Fruit fly (Drosophila melanogaster): ENCODE measurements around the gene CG33654.

CG33654 gene

dm6 chr3R:9573812-9574587 lies 9.0 kb downstream of the CG33654 start, which contains the start of gene CG9399 (continued):
- TF ChIP-seq fd85E (GFP tag; optimal IDR thresholded peaks at IDR 0.05) = peak; percentile 81
- peak; percentile 94 for TF ChIP-seq vri (GFP tag; optimal IDR thresholded peaks at IDR 0.05)
- TF ChIP-seq dsx (GFP tag; optimal IDR thresholded peaks at IDR 0.05; ENCODE audit: poor library complexity, severe bottlenecking) = peak; percentile 95
- TF ChIP-seq CG4318 (GFP tag; optimal IDR thresholded peaks at IDR 0.05) = peak; percentile 97
- TF ChIP-seq CG11902 (GFP tag; optimal IDR thresholded peaks at IDR 0.05) = peak; percentile 93
- peak; percentile 98 for TF ChIP-seq Hr4 (GFP tag; optimal IDR thresholded peaks at IDR 0.05)
- TF ChIP-seq Eip75B (GFP tag; optimal IDR thresholded peaks at IDR 0.05) = peak; percentile 96
- peak; percentile 95 for TF ChIP-seq CG8319 (GFP tag; optimal IDR thresholded peaks at IDR 0.05)
- TF ChIP-seq Gug (GFP tag; IDR thresholded peaks at IDR 0.05) = peak; percentile 97
- peak; percentile 91 for TF ChIP-seq CG9139 (GFP tag; optimal IDR thresholded peaks at IDR 0.05)
- TF ChIP-seq CG8119 (GFP tag; IDR thresholded peaks at IDR 0.05) = peak; percentile 97
- peak; percentile 99 for TF ChIP-seq CG6163 (GFP tag; IDR thresholded peaks at IDR 0.05)
- peak; percentile 96 for TF ChIP-seq topi (GFP tag; optimal IDR thresholded peaks at IDR 0.05)
- TF ChIP-seq Ets96B (tag; optimal IDR thresholded peaks at IDR 0.05) = peak; percentile 98
- peak; percentile 91 for TF ChIP-seq CG6808 (GFP tag; optimal IDR thresholded peaks at IDR 0.05)
- TF ChIP-seq achi (GFP tag; optimal IDR thresholded peaks at IDR 0.05) = peak; percentile 97
- peak; percentile 93 for TF ChIP-seq CG1621 (tag; optimal IDR thresholded peaks at IDR 0.05)

dm6 chr3R:9572929-9573811 lies 9.9 kb downstream of the CG33654 start:
- TF ChIP-seq eg (GFP tag; IDR thresholded peaks at IDR 0.05) (0 out of 3 replicates have a peak, but pooled peaks have one; percentile 23), ss (GFP tag; optimal IDR thresholded peaks at IDR 0.05) (no peak), Met (GFP tag; optimal IDR thresholded peaks at IDR 0.05) (no peak), CG1621 (tag; optimal IDR thresholded peaks at IDR 0.05) (peak; percentile 11), vri (GFP tag; optimal IDR thresholded peaks at IDR 0.05) (peak; percentile 61)

- TF ChIP-seq pdm3 (GFP tag; optimal IDR thresholded peaks at IDR 0.05) (no peak), Smox (GFP tag; optimal IDR thresholded peaks at IDR 0.05) (no peak), CG16779 (tag; optimal IDR thresholded peaks at IDR 0.05) (no peak), CG31627 (GFP tag; optimal IDR thresholded peaks at IDR 0.05) (no peak), CG8319 (GFP tag; optimal IDR thresholded peaks at IDR 0.05) (no peak)
Observed at dm6 chr3R:9571523-9571922, 11.5 kb downstream of the CG33654 start, which contains the start of gene CG9396. Gene CG9396, minus strand, starts transcription at chr3R:9571623.

- peak; percentile 80 for TF ChIP-seq vri (GFP tag; optimal IDR thresholded peaks at IDR 0.05)
- no peak for TF ChIP-seq CG11762 (GFP tag; optimal IDR thresholded peaks at IDR 0.05; ENCODE audit: insufficient read depth)
Observed at dm6 chr3R:9570657-9571056, 12.4 kb downstream of the CG33654 start.

dm6 chr3R:9570114-9570513 lies 12.9 kb downstream of the CG33654 start, which contains the start of gene CG16790:
Gene CG16790, minus strand, starts transcription at chr3R:9570214.
- TF ChIP-seq CG16779 (tag; optimal IDR thresholded peaks at IDR 0.05) = no peak
- no peak for TF ChIP-seq salr (GFP tag; optimal IDR thresholded peaks at IDR 0.05)
- no peak for TF ChIP-seq CG6808 (GFP tag; optimal IDR thresholded peaks at IDR 0.05)
- TF ChIP-seq acj6 (GFP tag; optimal IDR thresholded peaks at IDR 0.05) = no peak
- no peak for TF ChIP-seq Sox102F (GFP tag; optimal IDR thresholded peaks at IDR 0.05)
- no peak for TF ChIP-seq Blimp-1 (GFP tag; optimal IDR thresholded peaks at IDR 0.05)
- no peak for TF ChIP-seq Hr38 (GFP tag; optimal IDR thresholded peaks at IDR 0.05)
- no peak for TF ChIP-seq cyc (GFP tag; optimal IDR thresholded peaks at IDR 0.05)
- no peak for TF ChIP-seq CG7368 (GFP tag; optimal IDR thresholded peaks at IDR 0.05)
- TF ChIP-seq CG4318 (GFP tag; optimal IDR thresholded peaks at IDR 0.05) = no peak
- no peak for TF ChIP-seq vri (GFP tag; optimal IDR thresholded peaks at IDR 0.05)
- TF ChIP-seq CG8319 (GFP tag; optimal IDR thresholded peaks at IDR 0.05) = no peak
- no peak for TF ChIP-seq Hr39 (GFP tag; optimal IDR thresholded peaks at IDR 0.05)
- no peak for TF ChIP-seq CG8119 (GFP tag; IDR thresholded peaks at IDR 0.05)
- TF ChIP-seq Eip78C (GFP tag) = no peak

Data from whole organism, prepupa.